Fruit fly (Drosophila melanogaster): ENCODE measurements around the gene ND-ACP.

ND-ACP gene

dm6 chr3L:1335428-1335764, 5.6 kb downstream of the ND-ACP start (continued):
- TF ChIP-seq Max (GFP tag; optimal IDR thresholded peaks at IDR 0.05) (peak; percentile 4), CG4404 (GFP tag; IDR thresholded peaks at IDR 0.05) (0 out of 2 replicates have a peak, but pooled peaks have one; percentile 39), Fer3 (tag; optimal IDR thresholded peaks at IDR 0.05) (peak; percentile 39), CG10267 (tag; optimal IDR thresholded peaks at IDR 0.05) (peak; percentile 4), CG9727 (GFP tag; optimal IDR thresholded peaks at IDR 0.05) (peak; percentile 54), CG10565 (GFP tag; optimal IDR thresholded peaks at IDR 0.05) (no peak), gem (tag; optimal IDR thresholded peaks at IDR 0.05) (peak; percentile 53), CG14441 (GFP tag; IDR thresholded peaks at IDR 0.05) (peak; percentile 70), gsb (GFP tag; IDR thresholded peaks at IDR 0.05) (0 out of 2 replicates have a peak, but pooled peaks have one; percentile 32), CG3726 (GFP tag; IDR thresholded peaks at IDR 0.05) (no peak), CG7786 (GFP tag; optimal IDR thresholded peaks at IDR 0.05) (peak; percentile 49), CG13424 (tag; optimal IDR thresholded peaks at IDR 0.05) (peak; percentile 39), Sry-δ (GFP tag; optimal IDR thresholded peaks at IDR 0.05) (peak; percentile 10), CG14014 (GFP tag; IDR thresholded peaks at IDR 0.05) (peak; percentile 65; the same call in 1 of the 2 replicates), seq (GFP tag; IDR thresholded peaks at IDR 0.05) (peak; percentile 67), CG13775 (GFP tag; optimal IDR thresholded peaks at IDR 0.05) (no peak), Ptx1 (GFP tag; IDR thresholded peaks at IDR 0.05) (peak; percentile 65), Hsf (GFP tag; optimal IDR thresholded peaks at IDR 0.05) (peak; percentile 37), CG11247 (GFP tag; IDR thresholded peaks at IDR 0.05) (peak; percentile 53; the same call in 1 of the 2 replicates), Doc3 (GFP tag; IDR thresholded peaks at IDR 0.05; ENCODE audit: partially characterized antibody) (no peak), sr (GFP tag; IDR thresholded peaks at IDR 0.05) (no peak), Rx (GFP tag; IDR thresholded peaks at IDR 0.05) (peak; percentile 61; the same call in 1 of the 2 replicates), Bdp1 (GFP tag; optimal IDR thresholded peaks at IDR 0.05) (no peak), hkb (optimal IDR thresholded peaks at IDR 0.05) (no peak), hkb (GFP tag; IDR thresholded peaks at IDR 0.05) (peak; percentile 73), CG4730 (GFP tag; IDR thresholded peaks at IDR 0.05) (peak; percentile 30; the same call in 1 of the 2 replicates), MBD-R2 (GFP tag; IDR thresholded peaks at IDR 0.05) (peak; percentile 41; the same call in 1 of the 2 replicates), CG8765 (GFP tag; IDR thresholded peaks at IDR 0.05) (0 out of 2 replicates have a peak, but pooled peaks have one; percentile 10), sens (GFP tag) (peak; percentile 10), scrt (GFP tag; optimal IDR thresholded peaks at IDR 0.05) (peak; percentile 93), CG5180 (GFP tag; optimal IDR thresholded peaks at IDR 0.05) (no peak), CG15269 (tag; optimal IDR thresholded peaks at IDR 0.05) (peak; percentile 56)

DNA sequence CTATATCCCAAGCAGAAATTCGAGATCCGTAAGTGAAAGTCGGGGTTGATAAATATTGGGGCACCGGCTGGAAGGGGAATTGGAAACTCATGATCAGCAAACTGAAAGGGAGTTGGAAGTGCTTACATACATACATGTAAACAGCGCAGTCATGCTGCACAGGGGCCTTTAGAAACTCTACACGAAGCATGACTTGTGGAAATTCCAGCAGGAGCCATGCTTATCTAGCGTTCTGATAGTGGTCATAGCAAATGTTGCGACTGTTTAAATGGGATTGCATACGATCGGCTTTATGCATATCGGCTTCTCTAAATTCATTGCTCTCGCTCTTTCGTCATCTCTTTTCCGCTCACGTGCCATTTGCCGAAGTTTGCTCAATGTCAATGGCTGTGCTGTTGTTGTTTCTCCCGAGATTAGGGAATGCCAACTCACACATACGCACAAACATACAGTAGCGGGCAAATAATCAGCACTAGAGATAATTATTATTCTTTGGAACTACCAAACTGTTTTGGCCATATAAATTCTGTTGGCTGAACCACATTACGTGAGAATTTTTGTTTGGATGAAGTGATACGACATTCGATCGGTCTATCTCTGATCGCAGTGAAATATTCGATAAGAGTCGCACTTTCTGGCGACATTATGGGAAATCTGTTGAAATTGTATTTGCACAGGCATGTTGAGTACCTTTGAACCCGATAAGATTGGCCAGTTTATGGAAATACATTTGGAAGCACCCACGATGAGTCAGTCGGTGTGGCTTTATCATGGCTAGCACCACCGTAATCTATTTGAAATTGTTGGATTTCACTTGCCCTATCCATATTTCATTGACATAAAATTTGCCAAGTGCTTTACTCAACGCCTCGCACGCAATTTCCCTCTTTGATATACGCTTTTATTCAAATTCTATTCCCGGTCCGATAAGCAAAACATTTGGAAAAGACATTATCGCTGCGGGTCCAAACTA, 6.5 kb downstream of the ND-ACP start:
- TF ChIP-seq Ptx1 (GFP tag; IDR thresholded peaks at IDR 0.05) (no peak), HmgD (GFP tag; optimal IDR thresholded peaks at IDR 0.05) (no peak), tx (GFP tag; optimal IDR thresholded peaks at IDR 0.05) (no peak), ci (GFP tag; IDR thresholded peaks at IDR 0.05) (0 out of 3 replicates have a peak, but pooled peaks have one; percentile 37), CG10321 (GFP tag; IDR thresholded peaks at IDR 0.05) (peak; percentile 24; the same call in 1 of the 2 replicates), vvl (GFP tag; IDR thresholded peaks at IDR 0.05) (no peak; the same call in 1 of the 2 replicates), sug (tag; optimal IDR thresholded peaks at IDR 0.05) (peak; percentile 76), stc (GFP tag; IDR thresholded peaks at IDR 0.05) (peak; percentile 47; the same call in 1 of the 2 replicates), grn (GFP tag; optimal IDR thresholded peaks at IDR 0.05) (peak; percentile 93), sens (GFP tag) (peak; percentile 35), CG10267 (tag; optimal IDR thresholded peaks at IDR 0.05) (no peak), Dek (tag; optimal IDR thresholded peaks at IDR 0.05) (no peak), HLH3B (GFP tag; IDR thresholded peaks at IDR 0.05) (0 out of 2 replicates have a peak, but pooled peaks have one; percentile 5), Xrp1 (GFP tag; IDR thresholded peaks at IDR 0.05) (peak; percentile 28; the same call in 1 of the 2 replicates), Neu2 (GFP tag; optimal IDR thresholded peaks at IDR 0.05; ENCODE audit: borderline replicate concordance) (no peak), Taf1 (GFP tag; IDR thresholded peaks at IDR 0.05) (no peak), Nf-YB (GFP tag; optimal IDR thresholded peaks at IDR 0.05) (no peak), pan (optimal IDR thresholded peaks at IDR 0.05) (no peak), pan (GFP tag; optimal IDR thresholded peaks at IDR 0.05 in 1 of 2, IDR thresholded peaks at IDR 0.05 in 1 of 2) (peak in 1 of 2 experiments; percentile 22), sim (GFP tag; IDR thresholded peaks at IDR 0.05) (no peak), tgo (GFP tag; IDR thresholded peaks at IDR 0.05) (no peak)
